Fruit fly (Drosophila melanogaster) whole organism, prepupa: ENCODE measurements around the gene CG10725.
A peak's percentile ranks its signal among the peaks of the same experiment; 100 is the strongest.

ENCODE experiments used
- Blimp-1 ChIP-seq: fragments of 200-800 bp; sonication (Bioruptor generic); optimal IDR thresholded peaks from 3 replicates; lab custom pipeline; 2017; ENCODE audit warnings: missing biosample characterization, missing genetic modification characterization, mild to moderate bottlenecking, moderate library complexity, missing genetic modification reagents
- CG10631 ChIP-seq: fragments of 200-800 bp; sonication (Bioruptor generic); optimal IDR thresholded peaks from 2 replicates; lab custom pipeline; 2016; ENCODE audit warnings: missing biosample characterization, missing genetic modification characterization
- CG10669 ChIP-seq: fragments of 200-800 bp; sonication (Bioruptor generic); optimal IDR thresholded peaks from 3 replicates; lab custom pipeline; 2018; ENCODE audit warnings: missing biosample characterization, mild to moderate bottlenecking, missing genetic modification characterization, moderate library complexity
- CG11294 ChIP-seq: fragments of 200-800 bp; sonication (Bioruptor generic); IDR thresholded peaks from 2 replicates; pipeline ENCODE4 v1.3.6; 2022; ENCODE audit warnings: missing biosample characterization, missing genetic modification characterization
- CG11762 ChIP-seq: fragments of 200-800 bp; sonication (Bioruptor generic); optimal IDR thresholded peaks from 3 replicates; lab custom pipeline; 2016; ENCODE audit warnings: missing biosample characterization, missing genetic modification characterization; ENCODE audit not compliant: insufficient read depth
- CG11902 ChIP-seq: fragments of 200-800 bp; sonication (Bioruptor generic); optimal IDR thresholded peaks from 3 replicates; lab custom pipeline; 2016; ENCODE audit warnings: missing biosample characterization, missing genetic modification characterization
- CG15336 ChIP-seq: fragments of 200-800 bp; sonication (Bioruptor generic); IDR thresholded peaks from 2 replicates; pipeline ENCODE4 v1.3.6; 2022; ENCODE audit warnings: missing biosample characterization, missing genetic modification characterization
- CG1621 ChIP-seq: fragments of 200-800 bp; sonication (Bioruptor generic); optimal IDR thresholded peaks from 3 replicates; lab custom pipeline; 2018; ENCODE audit warnings: missing biosample characterization, mild to moderate bottlenecking, missing genetic modification characterization
- CG16779 ChIP-seq: fragments of 200-800 bp; sonication (Bioruptor generic); optimal IDR thresholded peaks from 3 replicates; lab custom pipeline; 2017; ENCODE audit warnings: missing biosample characterization, mild to moderate bottlenecking, missing genetic modification characterization
- CG3032 ChIP-seq: fragments of 200-800 bp; optimal IDR thresholded peaks from 2 replicates; lab custom pipeline; 2019; ENCODE audit warnings: missing biosample characterization, mild to moderate bottlenecking, missing genetic modification characterization, moderate library complexity
- CG31627 ChIP-seq: fragments of 200-800 bp; sonication (Bioruptor generic); optimal IDR thresholded peaks from 3 replicates; lab custom pipeline; 2016; ENCODE audit warnings: missing biosample characterization, missing genetic modification characterization
- CG32006 ChIP-seq: fragments of 200-800 bp; sonication (Bioruptor generic); optimal IDR thresholded peaks from 3 replicates; lab custom pipeline; 2017; ENCODE audit warnings: missing biosample characterization, mild to moderate bottlenecking, missing genetic modification characterization
- CG34406 ChIP-seq: fragments of 200-800 bp; sonication (Bioruptor generic); optimal IDR thresholded peaks from 3 replicates; lab custom pipeline; 2016; ENCODE audit warnings: missing biosample characterization, missing genetic modification characterization
- CG3919 ChIP-seq: fragments of 200-800 bp; sonication (Bioruptor generic); optimal IDR thresholded peaks from 3 replicates; lab custom pipeline; 2016; ENCODE audit warnings: missing biosample characterization, missing genetic modification characterization
- CG4318 ChIP-seq: fragments of 200-800 bp; sonication (Bioruptor generic); optimal IDR thresholded peaks from 3 replicates; lab custom pipeline; 2017; ENCODE audit warnings: missing biosample characterization, mild to moderate bottlenecking, missing genetic modification characterization
- CG6163 ChIP-seq: fragments of 200-800 bp; sonication (Bioruptor generic); IDR thresholded peaks from 3 replicates; pipeline ENCODE4 v1.3.6; 2022; ENCODE audit warnings: missing biosample characterization, missing genetic modification characterization
- CG6276 ChIP-seq: fragments of 200-800 bp; sonication (Bioruptor generic); optimal IDR thresholded peaks from 2 replicates; lab custom pipeline; 2017; ENCODE audit warnings: missing biosample characterization, mild to moderate bottlenecking, missing genetic modification characterization
- CG6792 ChIP-seq: fragments of 200-800 bp; sonication (Bioruptor generic); optimal IDR thresholded peaks from 3 replicates; lab custom pipeline; 2016; ENCODE audit warnings: missing biosample characterization, missing genetic modification characterization
- CG6808 ChIP-seq: fragments of 200-800 bp; sonication (Bioruptor generic); optimal IDR thresholded peaks from 3 replicates; lab custom pipeline; 2017; ENCODE audit warnings: missing biosample characterization, missing genetic modification characterization, mild to moderate bottlenecking, moderate library complexity, missing genetic modification reagents
- CG6854 ChIP-seq: fragments of 200-800 bp; sonication (Bioruptor generic); optimal IDR thresholded peaks from 2 replicates; lab custom pipeline; 2017; ENCODE audit warnings: missing biosample characterization, mild to moderate bottlenecking, missing genetic modification characterization
- CG7368 ChIP-seq: fragments of 200-800 bp; sonication (Bioruptor generic); optimal IDR thresholded peaks from 3 replicates; lab custom pipeline; 2016; ENCODE audit warnings: missing biosample characterization, missing genetic modification characterization
- CG8119 ChIP-seq: fragments of 200-800 bp; sonication (Bioruptor generic); IDR thresholded peaks from 3 replicates; pipeline ENCODE4 v1.3.6; 2022; ENCODE audit warnings: missing biosample characterization, missing genetic modification characterization
- CG8632 ChIP-seq: fragments of 200-800 bp; sonication (Bioruptor generic); optimal IDR thresholded peaks from 3 replicates; lab custom pipeline; 2016; ENCODE audit warnings: missing biosample characterization, missing genetic modification characterization
- CG9139 ChIP-seq: fragments of 200-800 bp; sonication (Bioruptor generic); optimal IDR thresholded peaks from 3 replicates; lab custom pipeline; 2017; ENCODE audit warnings: missing biosample characterization, mild to moderate bottlenecking, missing genetic modification characterization
- Eip75B ChIP-seq: fragments of 200-800 bp; sonication (Bioruptor generic); optimal IDR thresholded peaks from 3 replicates; lab custom pipeline; 2016; ENCODE audit warnings: missing biosample characterization, missing genetic modification characterization
- Ets21C ChIP-seq: fragments of 200-800 bp; sonication (Bioruptor generic); optimal IDR thresholded peaks from 3 replicates; lab custom pipeline; 2016; ENCODE audit warnings: missing biosample characterization, missing genetic modification characterization
- Ets96B ChIP-seq: fragments of 200-800 bp; optimal IDR thresholded peaks from 2 replicates; lab custom pipeline; 2019; ENCODE audit warnings: missing biosample characterization, mild to moderate bottlenecking, missing genetic modification characterization, moderate library complexity
- Gug ChIP-seq: fragments of 200-800 bp; sonication (Bioruptor generic); IDR thresholded peaks from 2 replicates; pipeline ENCODE4 v1.3.6; 2022; ENCODE audit warnings: missing biosample characterization, missing genetic modification characterization
- Hr38 ChIP-seq: sonication (Bioruptor generic); optimal IDR thresholded peaks from 2 replicates; lab custom pipeline; 2016; ENCODE audit warnings: missing biosample characterization, missing genetic modification characterization
- Hr39 ChIP-seq: fragments of 200-800 bp; sonication (Bioruptor generic); optimal IDR thresholded peaks from 2 replicates; lab custom pipeline; 2016; ENCODE audit warnings: missing biosample characterization, missing genetic modification characterization
- Hr4 ChIP-seq: fragments of 200-800 bp; sonication (Bioruptor generic); optimal IDR thresholded peaks from 3 replicates; lab custom pipeline; 2016; ENCODE audit warnings: missing biosample characterization, missing genetic modification characterization
- Met ChIP-seq: fragments of 200-800 bp; sonication (Bioruptor generic); optimal IDR thresholded peaks from 3 replicates; lab custom pipeline; 2016; ENCODE audit warnings: missing biosample characterization, missing genetic modification characterization
- OdsH ChIP-seq: fragments of 200-800 bp; sonication (Bioruptor generic); optimal IDR thresholded peaks from 3 replicates; lab custom pipeline; 2016; ENCODE audit warnings: missing biosample characterization, missing genetic modification characterization
- Smox ChIP-seq: fragments of 200-800 bp; sonication (Bioruptor generic); optimal IDR thresholded peaks from 3 replicates; lab custom pipeline; 2016; ENCODE audit warnings: missing biosample characterization, missing genetic modification characterization
- Sox102F ChIP-seq: fragments of 200-800 bp; sonication (Bioruptor generic); optimal IDR thresholded peaks from 2 replicates; lab custom pipeline; 2016; ENCODE audit warnings: missing biosample characterization, mild to moderate bottlenecking, missing genetic modification characterization
- Sox14 ChIP-seq: fragments of 200-800 bp; sonication (Bioruptor generic); optimal IDR thresholded peaks from 3 replicates; lab custom pipeline; 2016; ENCODE audit warnings: missing biosample characterization, missing genetic modification characterization
- Sox15 ChIP-seq: fragments of 200-800 bp; sonication (Bioruptor generic); optimal IDR thresholded peaks from 3 replicates; lab custom pipeline; 2016; ENCODE audit warnings: missing biosample characterization, missing genetic modification characterization
- achi ChIP-seq: fragments of 200-800 bp; sonication (Bioruptor generic); optimal IDR thresholded peaks from 3 replicates; lab custom pipeline; 2016; ENCODE audit warnings: missing biosample characterization, missing genetic modification characterization
- cyc ChIP-seq: fragments of 200-800 bp; sonication (Bioruptor generic); optimal IDR thresholded peaks from 3 replicates; lab custom pipeline; 2016; ENCODE audit warnings: missing biosample characterization, missing genetic modification characterization
- dsx ChIP-seq: fragments of 200-800 bp; optimal IDR thresholded peaks from 3 replicates; lab custom pipeline; 2019; ENCODE audit warnings: missing biosample characterization, mild to moderate bottlenecking, missing genetic modification characterization, moderate library complexity; ENCODE audit not compliant: poor library complexity, severe bottlenecking
- eg ChIP-seq: fragments of 200-800 bp; sonication (Bioruptor generic); IDR thresholded peaks from 3 replicates; pipeline ENCODE4 v1.3.6; 2022; ENCODE audit warnings: missing biosample characterization, missing genetic modification characterization
- esn ChIP-seq: fragments of 200-800 bp; sonication (Bioruptor generic); optimal IDR thresholded peaks from 2 replicates; lab custom pipeline; 2016; ENCODE audit warnings: missing biosample characterization, mild to moderate bottlenecking, missing genetic modification characterization, moderate library complexity
- fd59A ChIP-seq: fragments of 200-800 bp; sonication (Bioruptor generic); optimal IDR thresholded peaks from 2 replicates; lab custom pipeline; 2017; ENCODE audit warnings: missing biosample characterization, mild to moderate bottlenecking, missing genetic modification characterization, missing genetic modification reagents
- fd85E ChIP-seq: fragments of 200-800 bp; sonication (Bioruptor generic); optimal IDR thresholded peaks from 3 replicates; lab custom pipeline; 2016; ENCODE audit warnings: missing biosample characterization, missing genetic modification characterization
- fkh ChIP-seq: fragments of 200-800 bp; sonication (Bioruptor generic); optimal IDR thresholded peaks from 3 replicates; lab custom pipeline; 2017; ENCODE audit warnings: missing biosample characterization, mild to moderate bottlenecking, missing genetic modification characterization, moderate library complexity
- pdm3 ChIP-seq: fragments of 200-800 bp; sonication (Bioruptor generic); optimal IDR thresholded peaks from 3 replicates; lab custom pipeline; 2016; ENCODE audit warnings: missing biosample characterization, missing genetic modification characterization
- salr ChIP-seq, 2 experiments: fragments of 200-800 bp; sonication (Bioruptor generic); optimal IDR thresholded peaks; 3 replicates each; lab custom pipeline; 2016 to 2018; ENCODE audit warnings: missing biosample characterization in 2 of 2, missing genetic modification characterization in 2 of 2, mild to moderate bottlenecking in 1 of 2
- ss ChIP-seq, 2 experiments: fragments of 200-800 bp; sonication (Bioruptor generic); optimal IDR thresholded peaks; 2 replicates in 1 of 2; 3 replicates in 1 of 2; lab custom pipeline; 2017 to 2018; ENCODE audit warnings: mild to moderate bottlenecking in 2 of 2, missing biosample characterization in 2 of 2, missing genetic modification characterization in 2 of 2, moderate library complexity in 1 of 2
- svp ChIP-seq: fragments of 200-800 bp; sonication (Bioruptor generic); peaks from one replicate; lab custom pipeline; 2016; ENCODE audit warnings: missing biosample characterization, missing genetic modification characterization
- vri ChIP-seq: fragments of 200-800 bp; sonication (Bioruptor generic); optimal IDR thresholded peaks from 3 replicates; lab custom pipeline; 2016; ENCODE audit warnings: missing biosample characterization, mild to moderate bottlenecking, missing genetic modification characterization

The CG10725 gene

dm6 chr3L:13488129-13488876 lies 50.5 kb downstream of the CG10725 start:
- TF ChIP-seq CG3919 (GFP tag; lab: Kevin White, UChicago), result peak; percentile 14
- no peak for TF ChIP-seq fkh (GFP tag; lab: Kevin White, UChicago)
- peak; percentile 37 for TF ChIP-seq achi
- no peak for TF ChIP-seq fd59A (GFP tag; lab: Kevin White, UChicago)
- no peak for TF ChIP-seq CG6276 (GFP tag; lab: Kevin White, UChicago)
- TF ChIP-seq CG15336 (GFP tag; lab: Robert Waterston, UW), result peak; percentile 40; the same call in 1 of the 2 replicates
- TF ChIP-seq Gug, result peak; percentile 30; the same call in 1 of the 2 replicates
- no peak for TF ChIP-seq Hr38 (GFP tag; lab: Kevin White, UChicago)
- no peak for TF ChIP-seq CG6854 (GFP tag; lab: Kevin White, UChicago)
- TF ChIP-seq pdm3 (GFP tag; lab: Kevin White, UChicago), result peak; percentile 3
- peak; percentile 60 for TF ChIP-seq Sox102F (GFP tag; lab: Kevin White, UChicago)
- TF ChIP-seq cyc (GFP tag; lab: Kevin White, UChicago), result peak; percentile 58
- peak; percentile 5 for TF ChIP-seq CG6792
- peak; percentile 62 for TF ChIP-seq Hr39 (GFP tag; lab: Kevin White, UChicago)
- TF ChIP-seq Smox, result peak; percentile 57
- no peak for TF ChIP-seq Sox15 (GFP tag; lab: Kevin White, UChicago)
- TF ChIP-seq CG11902 (GFP tag; lab: Kevin White, UChicago), result no peak
- peak; percentile 45 for TF ChIP-seq CG7368
- peak; percentile 46 for TF ChIP-seq Hr4 (GFP tag; lab: Kevin White, UChicago)
- peak; percentile 25 for TF ChIP-seq CG10631 (GFP tag; lab: Kevin White, UChicago)
- TF ChIP-seq Ets96B (tag; lab: Kevin White, UChicago), result no peak
- TF ChIP-seq CG11762, result no peak
- TF ChIP-seq CG8632 (GFP tag; lab: Kevin White, UChicago), result peak; percentile 26
- TF ChIP-seq CG16779, result no peak
- TF ChIP-seq CG4318 (GFP tag; lab: Kevin White, UChicago), result peak; percentile 28
- TF ChIP-seq Ets21C, result peak; percentile 19
- no peak for TF ChIP-seq fd85E (GFP tag; lab: Kevin White, UChicago)
- TF ChIP-seq vri (GFP tag; lab: Kevin White, UChicago), result no peak
- peak; percentile 9 for TF ChIP-seq OdsH (GFP tag; lab: Kevin White, UChicago)
- peak; percentile 88 for TF ChIP-seq esn (GFP tag; lab: Kevin White, UChicago)
- TF ChIP-seq CG3032 (tag; lab: Kevin White, UChicago), result no peak
- TF ChIP-seq CG34406 (GFP tag; lab: Kevin White, UChicago), result peak; percentile 28
- no peak for TF ChIP-seq CG8119 (GFP tag; lab: Robert Waterston, UW)
- TF ChIP-seq Blimp-1, result no peak
- TF ChIP-seq dsx (GFP tag; lab: Kevin White, UChicago), result no peak
- TF ChIP-seq CG10669 (GFP tag; lab: Kevin White, UChicago), result peak; percentile 42
- TF ChIP-seq Eip75B (GFP tag; lab: Kevin White, UChicago), result peak; percentile 60
- peak; percentile 40 for TF ChIP-seq Met
- TF ChIP-seq svp (GFP tag; lab: Kevin White, UChicago), result peak; percentile 93
- TF ChIP-seq eg (GFP tag; lab: Robert Waterston, UW), result peak; percentile 16; the same call in 1 of the 3 replicates
- TF ChIP-seq CG32006 (GFP tag; lab: Kevin White, UChicago), result peak; percentile 47
- TF ChIP-seq salr (GFP tag; optimal IDR thresholded peaks at IDR 0.05; lab: Kevin White, UChicago), result no peak
- peak; percentile 58 for TF ChIP-seq Sox14 (GFP tag; lab: Kevin White, UChicago)
- no peak for TF ChIP-seq CG1621 (tag; lab: Kevin White, UChicago)
- TF ChIP-seq CG11294, result no peak
- no peak for TF ChIP-seq ss (GFP tag; optimal IDR thresholded peaks at IDR 0.05; lab: Kevin White, UChicago)
- TF ChIP-seq CG6163 (GFP tag; lab: Robert Waterston, UW), result peak; percentile 63; the same call in 2 of the 3 replicates
- no peak for TF ChIP-seq CG9139 (GFP tag; lab: Kevin White, UChicago)
- TF ChIP-seq CG31627 (GFP tag; lab: Kevin White, UChicago), result peak; percentile 57
- TF ChIP-seq CG6808, result peak; percentile 13
